Fruit fly (Drosophila melanogaster): Measurements from ENCODE around the gene MFS10.

MFS10 gene

dm6 chrX:13109583-13110126, 19.2 kb upstream of the MFS10 start (continued):
- TF ChIP-seq CG10979 (tag; optimal IDR thresholded peaks at IDR 0.05) (peak; percentile 18), Ets65A (GFP tag) (no peak), CG11696 (GFP tag; IDR thresholded peaks at IDR 0.05) (0 out of 2 replicates have a peak, but pooled peaks have one; percentile 32), ssp (GFP tag; IDR thresholded peaks at IDR 0.05) (0 out of 2 replicates have a peak, but pooled peaks have one; percentile 23), CG17829 (tag; optimal IDR thresholded peaks at IDR 0.05) (peak; percentile 33), Abd-B (GFP tag; optimal IDR thresholded peaks at IDR 0.05) (peak; percentile 35), al (GFP tag; IDR thresholded peaks at IDR 0.05) (peak; percentile 43; the same call in 1 of the 2 replicates), so (GFP tag; IDR thresholded peaks at IDR 0.05) (peak; percentile 62; the same call in 1 of the 3 replicates), gcm2 (GFP tag; optimal IDR thresholded peaks at IDR 0.05) (no peak), seq (GFP tag; IDR thresholded peaks at IDR 0.05) (no peak), CG31441 (GFP tag; IDR thresholded peaks at IDR 0.05) (peak; percentile 65), run (tag; optimal IDR thresholded peaks at IDR 0.05) (no peak), Chrac-16 (GFP tag; optimal IDR thresholded peaks at IDR 0.05) (no peak), CG7556 (GFP tag; optimal IDR thresholded peaks at IDR 0.05) (peak; percentile 45), CG4854 (GFP tag; optimal IDR thresholded peaks at IDR 0.05) (no peak), Optix (GFP tag; IDR thresholded peaks at IDR 0.05) (no peak), HHEX (GFP tag; optimal IDR thresholded peaks at IDR 0.05) (peak; percentile 37), CG12236 (GFP tag; optimal IDR thresholded peaks at IDR 0.05) (no peak), MBD-R2 (GFP tag; IDR thresholded peaks at IDR 0.05) (peak; percentile 31; the same call in 1 of the 2 replicates), CG10565 (GFP tag; optimal IDR thresholded peaks at IDR 0.05) (no peak), D19A (tag; optimal IDR thresholded peaks at IDR 0.05) (peak; percentile 84), fu2 (GFP tag; optimal IDR thresholded peaks at IDR 0.05) (no peak), chn (GFP tag; optimal IDR thresholded peaks at IDR 0.05) (no peak), Deaf1 (tag; optimal IDR thresholded peaks at IDR 0.05) (peak; percentile 28), slp2 (GFP tag; optimal IDR thresholded peaks at IDR 0.05) (no peak), CG17359 (tag; optimal IDR thresholded peaks at IDR 0.05) (peak; percentile 64), cwo (GFP tag; optimal IDR thresholded peaks at IDR 0.05) (peak; percentile 46), Ets97D (GFP tag; optimal IDR thresholded peaks at IDR 0.05) (no peak), CG12659 (GFP tag; optimal IDR thresholded peaks at IDR 0.05) (peak; percentile 39), CG6654 (GFP tag; optimal IDR thresholded peaks at IDR 0.05) (no peak), bigmax (GFP tag; optimal IDR thresholded peaks at IDR 0.05) (no peak), CG8388 (GFP tag; optimal IDR thresholded peaks at IDR 0.05) (peak; percentile 29), pzg (GFP tag; optimal IDR thresholded peaks at IDR 0.05) (no peak), CG17328 (GFP tag; IDR thresholded peaks at IDR 0.05) (no peak), jing (GFP tag; optimal IDR thresholded peaks at IDR 0.05) (no peak), Nf-YC (tag; optimal IDR thresholded peaks at IDR 0.05) (no peak), CG10321 (GFP tag; IDR thresholded peaks at IDR 0.05) (peak; percentile 44; the same call in 1 of the 2 replicates), B-H1 (GFP tag; IDR thresholded peaks at IDR 0.05) (peak; percentile 49), prd (optimal IDR thresholded peaks at IDR 0.05) (no peak), prd (GFP tag; IDR thresholded peaks at IDR 0.05) (peak; percentile 58; the same call in 2 of the 3 replicates), fd96Cb (tag; optimal IDR thresholded peaks at IDR 0.05) (peak; percentile 36), row (GFP tag; IDR thresholded peaks at IDR 0.05) (peak; percentile 81), Tbp (GFP tag; optimal IDR thresholded peaks at IDR 0.05) (no peak), CG15514 (GFP tag; optimal IDR thresholded peaks at IDR 0.05) (peak; percentile 13), Dp (GFP tag; optimal IDR thresholded peaks at IDR 0.05) (no peak), CG10267 (tag; optimal IDR thresholded peaks at IDR 0.05) (peak; percentile 37), CG7963 (GFP tag; IDR thresholded peaks at IDR 0.05; ENCODE audit: partially characterized antibody) (no peak), ato (GFP tag; IDR thresholded peaks at IDR 0.05; ENCODE audit: partially characterized antibody) (no peak), ash1 (GFP tag; optimal IDR thresholded peaks at IDR 0.05) (no peak), CG13287 (GFP tag; IDR thresholded peaks at IDR 0.05; ENCODE audit: partially characterized antibody) (no peak)

Data from whole organism, embryonic.